Fruit fly (Drosophila melanogaster) whole organism, wandering third instar larva: ENCODE measurements around the gene Atox1.
A peak's percentile ranks its signal among the peaks of the same experiment; 100 is the strongest.

ENCODE experiments used
- Abd-B ChIP-seq: fragments of >200 bp; optimal IDR thresholded peaks from 2 replicates; lab custom pipeline; 2017; ENCODE audit warnings: missing biosample characterization, missing genetic modification characterization
- CG32264 ChIP-seq: fragments of 200-800 bp; sonication (Bioruptor generic); optimal IDR thresholded peaks from 2 replicates; lab custom pipeline; 2016; ENCODE audit warnings: missing biosample characterization, missing genetic modification characterization
- CG9705 ChIP-seq: fragments of 200-800 bp; sonication (Bioruptor generic); optimal IDR thresholded peaks from 2 replicates; lab custom pipeline; 2018; ENCODE audit warnings: missing biosample characterization, mild to moderate bottlenecking, missing genetic modification characterization
- Dfd ChIP-seq: fragments of >200 bp; optimal IDR thresholded peaks from 2 replicates; lab custom pipeline; 2017; ENCODE audit warnings: missing biosample characterization, missing genetic modification characterization
- Dif ChIP-seq: fragments of 200-275, 200-300 bp; sonication (Bioruptor generic); optimal IDR thresholded peaks from 2 replicates; lab custom pipeline; 2018; ENCODE audit warnings: missing biosample characterization, missing genetic modification characterization; ENCODE audit not compliant: partially characterized antibody
- GATAd ChIP-seq: sonication (Bioruptor generic); optimal IDR thresholded peaks from 2 replicates; lab custom pipeline; 2016; ENCODE audit warnings: missing biosample characterization, missing genetic modification characterization
- HLH106 ChIP-seq: fragments of 200-800 bp; optimal IDR thresholded peaks from 3 replicates; lab custom pipeline; 2019; ENCODE audit warnings: missing biosample characterization, mild to moderate bottlenecking, missing genetic modification characterization, moderate library complexity
- Hnf4 ChIP-seq: fragments of 200-800 bp; sonication (Bioruptor generic); optimal IDR thresholded peaks from 2 replicates; lab custom pipeline; 2016; ENCODE audit warnings: missing biosample characterization, mild to moderate bottlenecking, missing genetic modification characterization
- Hr83 ChIP-seq: fragments of 200-300 bp; sonication (Bioruptor generic); optimal IDR thresholded peaks from 2 replicates; lab custom pipeline; 2016; ENCODE audit warnings: missing biosample characterization, mild to moderate bottlenecking, missing genetic modification characterization, moderate library complexity; ENCODE audit not compliant: poor library complexity, severe bottlenecking
- Jra ChIP-seq: sonication (Bioruptor generic); optimal IDR thresholded peaks from 2 replicates; lab custom pipeline; 2016; ENCODE audit warnings: missing biosample characterization, missing genetic modification characterization
- Mio ChIP-seq: sonication (Bioruptor generic); optimal IDR thresholded peaks from 2 replicates; lab custom pipeline; 2016; ENCODE audit warnings: missing biosample characterization, missing genetic modification characterization
- N ChIP-seq: fragments of >200 bp; optimal IDR thresholded peaks from 2 replicates; lab custom pipeline; 2018; ENCODE audit warnings: missing biosample characterization, missing external identifiers, missing genetic modification characterization
- OdsH ChIP-seq: fragments of 200-800 bp; sonication (Bioruptor generic); optimal IDR thresholded peaks from 2 replicates; lab custom pipeline; 2016; ENCODE audit warnings: missing biosample characterization, mild to moderate bottlenecking, missing genetic modification characterization
- Rel ChIP-seq, 2 experiments: fragments of 200-800 bp; sonication (Bioruptor generic) in 1 of 2; optimal IDR thresholded peaks; 2 replicates in 1 of 2; 3 replicates in 1 of 2; lab custom pipeline; 2016 to 2019; ENCODE audit warnings: mild to moderate bottlenecking in 2 of 2, missing biosample characterization in 2 of 2, missing genetic modification characterization in 2 of 2, moderate library complexity in 1 of 2
- Vsx2 ChIP-seq: fragments of 200-300, 225-300 bp; sonication (Bioruptor generic); optimal IDR thresholded peaks from 2 replicates; lab custom pipeline; 2018; ENCODE audit warnings: missing biosample characterization, missing genetic modification characterization; ENCODE audit not compliant: partially characterized antibody
- br ChIP-seq: fragments of 200-800 bp; sonication (Bioruptor generic); optimal IDR thresholded peaks from 2 replicates; lab custom pipeline; 2016; ENCODE audit warnings: missing biosample characterization, missing genetic modification characterization
- brk ChIP-seq: fragments of 200-800 bp; sonication (Bioruptor generic); optimal IDR thresholded peaks from 2 replicates; lab custom pipeline; 2016; ENCODE audit warnings: missing biosample characterization, mild to moderate bottlenecking, missing genetic modification characterization
- dl ChIP-seq, 2 experiments: fragments of 175-275, 200-275 bp in 1 of 2; fragments of 200-275 bp in 1 of 2; sonication (Bioruptor generic); optimal IDR thresholded peaks; lab custom pipeline; 2018; ENCODE audit warnings: mild to moderate bottlenecking in 2 of 2, missing biosample characterization in 2 of 2, missing genetic modification characterization in 2 of 2, moderate library complexity in 2 of 2; ENCODE audit not compliant: partially characterized antibody in 2 of 2, insufficient read depth in 1 of 2
- dmrt93B ChIP-seq: fragments of 200-800 bp; sonication (Bioruptor generic); optimal IDR thresholded peaks from 2 replicates; lab custom pipeline; 2018; ENCODE audit warnings: missing biosample characterization, mild to moderate bottlenecking, missing genetic modification characterization
- dsf ChIP-seq: sonication (Bioruptor generic); optimal IDR thresholded peaks from 2 replicates; lab custom pipeline; 2016; ENCODE audit warnings: missing biosample characterization, missing genetic modification characterization, borderline replicate concordance
- foxo ChIP-seq, 2 experiments: fragments of 200-800 bp; sonication (Bioruptor generic); optimal IDR thresholded peaks; 2 replicates in 1 of 2; 3 replicates in 1 of 2; lab custom pipeline; 2016 to 2017; ENCODE audit warnings: missing biosample characterization in 2 of 2, missing genetic modification characterization in 2 of 2
- fru ChIP-seq: fragments of 200-800 bp; sonication (Bioruptor generic); optimal IDR thresholded peaks from 3 replicates; lab custom pipeline; 2016; ENCODE audit warnings: missing biosample characterization, mild to moderate bottlenecking, missing genetic modification characterization
- h ChIP-seq: fragments of 200-800 bp; sonication (Bioruptor generic); optimal IDR thresholded peaks from 3 replicates; lab custom pipeline; 2016; ENCODE audit warnings: missing biosample characterization, mild to moderate bottlenecking, missing genetic modification characterization
- lola ChIP-seq: fragments of >200 bp; optimal IDR thresholded peaks from 2 replicates; lab custom pipeline; 2017; ENCODE audit warnings: missing biosample characterization, missing genetic modification characterization
- sage ChIP-seq: fragments of 200-800 bp; sonication (Bioruptor generic); optimal IDR thresholded peaks from 2 replicates; lab custom pipeline; 2016; ENCODE audit warnings: missing biosample characterization, mild to moderate bottlenecking, missing genetic modification characterization
- sv ChIP-seq: fragments of 200-800 bp; sonication (Bioruptor generic); optimal IDR thresholded peaks from 3 replicates; lab custom pipeline; 2016; ENCODE audit warnings: missing biosample characterization, missing genetic modification characterization
- usp ChIP-seq: fragments of >200 bp; optimal IDR thresholded peaks from 2 replicates; lab custom pipeline; 2017; ENCODE audit warnings: missing biosample characterization, missing genetic modification characterization
- woc ChIP-seq: sonication (Bioruptor generic); optimal IDR thresholded peaks from 2 replicates; lab custom pipeline; 2016; ENCODE audit warnings: missing biosample characterization, mild to moderate bottlenecking, missing genetic modification characterization

Gene Atox1

DNA sequence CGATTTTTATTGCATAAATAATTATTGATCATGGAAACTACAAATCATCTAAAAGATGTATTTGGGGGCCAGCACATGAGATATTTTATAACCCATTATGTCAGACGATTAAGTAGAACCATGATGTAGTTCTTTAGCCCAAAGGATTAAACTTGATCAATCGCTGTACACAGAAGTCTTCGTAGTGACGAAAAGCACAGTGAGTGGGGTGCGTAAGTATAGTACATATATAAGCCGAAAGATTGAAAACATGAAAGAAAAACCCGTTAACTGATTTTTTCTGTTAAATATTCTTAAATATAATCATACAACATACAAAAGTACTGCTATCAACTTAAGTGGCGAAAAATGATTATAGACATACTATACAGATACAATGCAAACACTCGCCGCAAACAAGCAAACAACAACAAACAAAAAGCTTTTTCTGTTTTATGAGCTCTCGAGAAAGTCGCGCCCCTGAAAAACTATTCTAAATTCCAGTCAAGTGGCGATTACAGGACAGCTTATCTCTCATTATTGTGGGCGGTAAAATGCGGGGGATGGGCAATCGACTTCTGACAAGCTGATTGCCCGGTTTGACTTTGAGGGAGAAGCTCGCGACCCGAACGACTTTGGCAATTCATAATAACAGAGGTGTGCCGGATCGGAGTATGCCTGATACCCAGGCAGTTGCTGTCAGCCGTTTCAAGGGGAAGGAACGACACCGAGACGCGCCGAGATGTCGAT, 4.4 kb upstream of the Atox1 start, which contains the start of gene CG32444:
CG32444 (plus strand) TSS at position 683 of the 729 bp plus-strand sequence.
- no peak for TF ChIP-seq OdsH (GFP tag; lab: Kevin White, UChicago)
- TF ChIP-seq CG9705 (GFP tag; lab: Kevin White, UChicago): no peak
- no peak for TF ChIP-seq Mio
- TF ChIP-seq br (GFP tag; lab: Kevin White, UChicago): no peak
- TF ChIP-seq Abd-B (GFP tag; lab: Kevin White, UChicago): no peak
- TF ChIP-seq N (GFP tag; lab: Kevin White, UChicago): no peak

DNA sequence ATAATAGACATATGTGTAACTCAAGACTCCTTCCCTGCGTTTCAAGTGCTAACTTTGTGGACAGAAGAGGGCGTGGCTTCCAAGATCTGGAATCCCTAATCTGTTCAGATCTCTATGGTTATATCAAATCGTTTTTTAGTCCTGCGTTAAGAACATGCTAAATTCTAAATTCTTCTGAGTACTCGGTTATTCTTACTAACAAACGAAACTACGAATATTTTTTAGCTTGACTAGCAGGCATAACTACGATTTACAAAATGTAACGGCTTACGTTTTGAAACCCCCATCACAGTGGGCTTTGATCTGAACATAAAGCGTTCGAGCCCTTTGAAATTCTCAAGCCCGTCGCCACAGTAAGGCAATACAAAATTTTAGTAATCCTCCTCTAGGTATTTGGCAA, 1.7 kb upstream of the Atox1 start, which contains the start of gene CG32445:
CG32445 (plus strand) TSS at position 301 of the 400 bp plus-strand sequence.
- no peak for TF ChIP-seq woc (GFP tag; lab: Kevin White, UChicago)
- TF ChIP-seq lola (GFP tag; lab: Kevin White, UChicago): no peak
- TF ChIP-seq h: no peak
- TF ChIP-seq sage: no peak
- TF ChIP-seq CG32264 (GFP tag; lab: Kevin White, UChicago): no peak
- no peak for TF ChIP-seq usp (GFP tag; lab: Kevin White, UChicago)
- no peak for TF ChIP-seq Hnf4 (GFP tag; lab: Kevin White, UChicago)
- TF ChIP-seq Dif: no peak
- no peak for TF ChIP-seq foxo (GFP tag; optimal IDR thresholded peaks at IDR 0.05; lab: Kevin White, UChicago)
- no peak for TF ChIP-seq sv
- no peak for TF ChIP-seq HLH106 (tag; lab: Kevin White, UChicago)

DNA sequence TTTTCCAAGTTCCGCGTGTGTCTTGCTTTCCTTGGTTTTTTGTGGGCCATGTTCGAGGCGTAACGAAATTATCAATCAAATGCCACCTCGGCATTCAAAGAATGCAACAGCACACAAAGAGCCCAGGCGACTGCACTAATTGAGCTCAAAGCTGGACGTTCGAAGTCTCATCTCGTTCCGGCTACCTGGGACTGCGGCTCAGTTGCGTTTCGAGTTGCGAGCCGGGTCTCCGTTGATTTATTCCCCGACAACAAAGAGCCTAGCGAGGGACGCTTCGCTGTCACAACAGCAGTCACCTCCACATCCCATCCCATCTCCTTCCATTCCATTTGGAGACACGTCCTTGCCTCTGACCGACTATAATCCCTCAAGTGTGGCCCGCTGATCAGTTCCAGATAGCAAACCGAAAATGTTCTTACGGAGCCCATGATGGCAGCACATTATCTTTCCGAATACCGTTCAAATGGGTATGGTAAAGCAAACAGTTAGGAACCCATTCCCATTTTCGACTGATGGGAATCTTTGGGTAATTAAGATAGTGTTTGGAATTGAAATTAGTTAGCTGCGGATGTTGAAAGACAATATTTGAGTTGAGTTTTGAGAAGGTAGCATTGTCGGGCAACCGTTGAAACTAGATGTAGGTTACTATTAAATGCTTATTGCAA, 2.2 kb downstream of the Atox1 start:
- TF ChIP-seq dsf (GFP tag; lab: Kevin White, UChicago) (no peak), fru (GFP tag; lab: Kevin White, UChicago) (no peak), Dfd (GFP tag; lab: Kevin White, UChicago) (no peak), GATAd (GFP tag; lab: Kevin White, UChicago) (no peak), sv (no peak)

DNA sequence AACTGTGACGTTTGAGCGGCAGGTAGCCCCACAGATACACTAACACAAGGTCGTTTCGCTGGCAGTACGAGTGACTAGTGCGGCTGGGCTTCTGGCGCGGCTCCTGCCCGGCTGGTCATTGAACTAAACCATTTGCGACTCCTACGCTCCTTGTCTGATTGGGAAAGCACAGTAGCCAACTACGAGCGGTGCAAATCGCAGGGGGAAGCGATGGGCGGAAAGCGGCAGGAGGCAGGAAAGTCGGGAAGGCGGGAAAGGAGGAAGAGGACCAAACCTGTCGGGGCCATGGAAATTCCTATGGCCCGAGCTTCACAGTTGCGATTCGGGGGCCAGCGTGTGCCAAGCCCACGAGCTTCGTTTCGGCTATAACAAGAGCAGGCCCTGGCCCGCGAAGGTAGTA, 3.4 kb downstream of the Atox1 start:
- no peak for TF ChIP-seq br (GFP tag; lab: Kevin White, UChicago)
- peak; percentile 17 for TF ChIP-seq woc (GFP tag; lab: Kevin White, UChicago)
- TF ChIP-seq Hr83 (GFP tag; lab: Kevin White, UChicago): no peak
- TF ChIP-seq OdsH (GFP tag; lab: Kevin White, UChicago): no peak

DNA sequence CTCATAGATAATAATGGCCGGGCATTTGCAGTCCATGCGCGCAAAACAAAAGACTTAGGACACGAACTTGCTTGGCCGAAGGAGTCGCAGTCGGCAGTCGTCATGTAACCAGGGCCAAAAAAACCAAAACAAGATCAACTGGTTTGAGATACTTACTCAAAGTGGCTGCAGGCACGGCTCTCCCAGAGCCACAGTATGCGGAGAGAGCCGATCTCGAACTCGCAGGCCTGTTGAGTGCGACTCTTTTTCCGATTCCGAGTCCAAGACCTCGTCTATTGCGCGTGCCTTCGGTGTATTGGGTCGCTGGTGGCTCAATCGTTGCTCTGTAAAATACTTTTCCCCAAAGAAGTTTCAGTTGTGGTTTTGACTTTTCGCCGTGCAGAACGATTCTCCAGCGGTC, 3.8 kb downstream of the Atox1 start, which contains the start of gene CG43980:
CG43980 (plus strand) TSS at position 352 of the 400 bp plus-strand sequence.
- peak; percentile 14 for TF ChIP-seq h
- TF ChIP-seq brk (GFP tag; lab: Kevin White, UChicago): no peak
- peak; percentile 79 for TF ChIP-seq Vsx2 (GFP tag; lab: Kevin White, UChicago)
- peak; percentile 66 to 81 for TF ChIP-seq dl (GFP tag; optimal IDR thresholded peaks at IDR 0.05; lab: Kevin White, UChicago; ENCODE audit: insufficient read depth in 1 of 2, partially characterized antibody in 2 of 2)
- TF ChIP-seq Rel (GFP tag; optimal IDR thresholded peaks at IDR 0.05; lab: Kevin White, UChicago): peak; percentile 25
- no peak for TF ChIP-seq Rel (tag; optimal IDR thresholded peaks at IDR 0.05; lab: Kevin White, UChicago)
- no peak for TF ChIP-seq dmrt93B (GFP tag; lab: Kevin White, UChicago)
- TF ChIP-seq br (GFP tag; lab: Kevin White, UChicago): peak; percentile 12
- no peak for TF ChIP-seq sage
- no peak for TF ChIP-seq Jra (GFP tag; lab: Kevin White, UChicago)
- TF ChIP-seq Dif: peak; percentile 84
